Worm (Caenorhabditis elegans) whole organism, early embryonic: ENCODE data around the gene snrp-3.

Experiments
- B0310.2 ChIP-seq: sonication (generic microtip); optimal IDR thresholded peaks from 2 replicates; lab custom pipeline; 2016; ENCODE audit warnings: mild to moderate bottlenecking, missing genetic modification characterization, missing compliant biosample characterization
- F13C5.2 ChIP-seq: sonication (generic microtip); optimal IDR thresholded peaks from 2 replicates; lab custom pipeline; 2017; ENCODE audit warnings: mild to moderate bottlenecking, missing genetic modification characterization, inconsistent platforms, missing compliant biosample characterization
- ama-1 ChIP-seq: fragments of 150-350 bp; optimal IDR thresholded peaks from 2 replicates; lab custom pipeline; 2014
- ceh-13 ChIP-seq: fragments of 200-800 bp; sonication (Bioruptor generic); optimal IDR thresholded peaks from 2 replicates; lab custom pipeline; 2018; ENCODE audit warnings: mild to moderate bottlenecking, missing genetic modification characterization, missing compliant biosample characterization
- flt-1 ChIP-seq: fragments of 200-800 bp; sonication (Bioruptor generic); IDR thresholded peaks from 2 replicates; pipeline ENCODE4 v1.3.6; 2022; ENCODE audit warnings: missing genetic modification characterization, missing compliant biosample characterization
- hmg-4 ChIP-seq: fragments of 200-800 bp; sonication (Bioruptor generic); optimal IDR thresholded peaks from 2 replicates; lab custom pipeline; 2018; ENCODE audit warnings: mild to moderate bottlenecking, missing genetic modification characterization, missing compliant biosample characterization
- pes-1 ChIP-seq: fragments of 200-800 bp; sonication (Bioruptor generic); IDR thresholded peaks from 2 replicates; pipeline ENCODE4 v1.3.6; 2022; ENCODE audit warnings: missing genetic modification reagents, missing genetic modification characterization, missing compliant biosample characterization
- scrt-1 ChIP-seq: fragments of 200-800 bp; sonication (Bioruptor generic); IDR thresholded peaks from 2 replicates; pipeline ENCODE4 v1.3.6; 2022; ENCODE audit warnings: missing genetic modification characterization, missing compliant biosample characterization
- tra-4 ChIP-seq: sonication (generic microtip); optimal IDR thresholded peaks from 2 replicates; lab custom pipeline; 2017; ENCODE audit warnings: missing genetic modification characterization, missing compliant biosample characterization

DNA sequence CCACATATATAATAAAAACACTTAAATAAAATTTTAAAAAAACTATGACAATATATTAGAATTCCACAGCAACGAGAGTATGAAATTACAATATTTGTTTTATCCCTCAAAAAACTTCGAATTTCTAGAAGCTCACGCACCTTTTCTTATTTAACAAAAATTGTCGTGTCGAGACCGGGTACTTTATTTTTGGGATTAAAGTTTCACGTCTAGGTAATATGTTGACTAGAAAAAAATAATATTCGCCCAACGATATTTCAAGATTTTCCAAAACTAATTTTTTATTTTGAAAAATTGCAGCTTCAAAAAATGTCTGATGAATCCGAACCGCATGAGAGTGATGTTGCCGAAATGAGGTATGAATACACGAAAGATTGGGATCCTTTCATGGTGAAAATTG lies 43.2 kb downstream of the snrp-3 start, which contains the start of gene C49C8.3:
- TF ChIP-seq tra-4 (no peak), hmg-4 (GFP tag; lab: Kevin White, UChicago) (no peak), flt-1 (no peak), pes-1 (GFP tag; lab: Robert Waterston, UW) (no peak), ama-1 (lab: Kevin White, UChicago) (no peak), F13C5.2 (tag; lab: Kevin White, UChicago) (no peak), B0310.2 (no peak), ceh-13 (GFP tag; lab: Kevin White, UChicago) (no peak), scrt-1 (GFP tag; lab: Robert Waterston, UW) (no peak)
